Worm (Caenorhabditis elegans) whole organism, midembryonic: ENCODE results near the gene B0393.4.
A peak's percentile ranks its signal among the peaks of the same experiment; 100 is the strongest.
"Not testable (repeated sequence)": the region's sequence is repeated elsewhere in the genome, so short reads cannot be mapped to it uniquely, and the experiment has no call there.

ENCODE experiments used
- T22C8.4 ChIP-seq: fragments of 200-800 bp; sonication (Bioruptor generic); IDR thresholded peaks from 2 replicates; pipeline ENCODE4 v1.3.6; 2022; ENCODE audit warnings: missing genetic modification characterization, missing compliant biosample characterization
- cog-1 ChIP-seq: sonication (generic microtip); optimal IDR thresholded peaks from 2 replicates; lab custom pipeline; 2016; ENCODE audit warnings: missing genetic modification characterization, missing compliant biosample characterization
- flt-1 ChIP-seq: fragments of 200-800 bp; sonication (Bioruptor generic); IDR thresholded peaks from 2 replicates; pipeline ENCODE4 v1.3.6; 2022; ENCODE audit warnings: missing genetic modification characterization, missing compliant biosample characterization
- klf-2 ChIP-seq: fragments of 200-800 bp; sonication (Bioruptor generic); conservative IDR thresholded peaks from 2 replicates; pipeline ENCODE4 v1.3.6; 2022; ENCODE audit warnings: missing genetic modification reagents, missing genetic modification characterization, missing compliant biosample characterization
- med-1 ChIP-seq: sonication (generic microtip); optimal IDR thresholded peaks from 2 replicates; lab custom pipeline; 2017; ENCODE audit warnings: missing genetic modification characterization, mild to moderate bottlenecking, missing compliant biosample characterization, antibody characterized with exemption, missing genetic modification reagents; ENCODE audit not compliant: insufficient read depth
- ref-1 ChIP-seq: fragments of 200-800 bp; sonication (Bioruptor generic); conservative IDR thresholded peaks from 2 replicates; pipeline ENCODE4 v1.3.6; 2022; ENCODE audit warnings: missing genetic modification reagents, missing genetic modification characterization, missing compliant biosample characterization
- tab-1 ChIP-seq: fragments of 200-800 bp; sonication (Bioruptor generic); IDR thresholded peaks from 2 replicates; pipeline ENCODE4 v1.3.6; 2022; ENCODE audit warnings: missing genetic modification characterization, missing compliant biosample characterization
- ztf-23 ChIP-seq: fragments of 200-800 bp; sonication (Bioruptor generic); IDR thresholded peaks from 2 replicates; pipeline ENCODE4 v1.3.6; 2022; ENCODE audit warnings: missing genetic modification reagents, missing genetic modification characterization, missing compliant biosample characterization
- ztf-29 ChIP-seq: fragments of 200-800 bp; sonication (Bioruptor generic); IDR thresholded peaks from 2 replicates; pipeline ENCODE4 v1.3.6; 2022; ENCODE audit warnings: missing genetic modification reagents, missing genetic modification characterization, missing compliant biosample characterization

B0393.4 gene

ce11 chrIII:4756983-4757382 is 6.4 kb downstream of the B0393.4 start, which contains the start of gene fbxl-2:
Gene fbxl-2, plus strand, starts transcription at chrIII:4757260.
- TF ChIP-seq ztf-23 (GFP tag; lab: Robert Waterston, UW), result peak; percentile 86
- 0 out of 2 replicates have a peak, but pooled peaks have one; percentile 35 for TF ChIP-seq ref-1 (GFP tag; lab: Robert Waterston, UW)
- TF ChIP-seq cog-1, result peak; percentile 81
- peak; percentile 87 for TF ChIP-seq flt-1 (GFP tag; lab: Robert Waterston, UW)
- TF ChIP-seq klf-2 (GFP tag; lab: Robert Waterston, UW), result peak; percentile 77; the same call in 1 of the 2 replicates
- peak; percentile 66 for TF ChIP-seq ztf-29 (GFP tag; lab: Robert Waterston, UW)
- TF ChIP-seq T22C8.4 (GFP tag; lab: Robert Waterston, UW), result peak; percentile 72
- TF ChIP-seq med-1, result peak; percentile 39
- TF ChIP-seq tab-1 (GFP tag; lab: Robert Waterston, UW), result peak; percentile 86

- TF ChIP-seq flt-1 (GFP tag; lab: Robert Waterston, UW), result no peak
- no peak for TF ChIP-seq ref-1 (GFP tag; lab: Robert Waterston, UW)
- no peak for TF ChIP-seq klf-2 (GFP tag; lab: Robert Waterston, UW)
- TF ChIP-seq ztf-29 (GFP tag; lab: Robert Waterston, UW), result 0 out of 2 replicates have a peak, but pooled peaks have one; percentile 21
- no peak for TF ChIP-seq tab-1 (GFP tag; lab: Robert Waterston, UW)
- TF ChIP-seq T22C8.4 (GFP tag; lab: Robert Waterston, UW), result no peak
- TF ChIP-seq cog-1, result peak; percentile 41
- no peak for TF ChIP-seq med-1
- TF ChIP-seq ztf-23 (GFP tag; lab: Robert Waterston, UW), result peak; percentile 71; the same call in 1 of the 2 replicates
Measured at ce11 chrIII:4754001-4754561, 9.3 kb downstream of the B0393.4 start, which contains the start of the genes rps-0 and rbg-3. Gene rps-0, minus strand, starts transcription at chrIII:4754051. Gene rbg-3, plus strand, starts transcription at chrIII:4754424.

- TF ChIP-seq tab-1 (GFP tag; lab: Robert Waterston, UW) (no peak), klf-2 (GFP tag; lab: Robert Waterston, UW) (0 out of 2 replicates have a peak, but pooled peaks have one; percentile 5)
Measured at ce11 chrIII:4748666-4749065, 14.7 kb downstream of the B0393.4 start.

- TF ChIP-seq flt-1 (GFP tag; lab: Robert Waterston, UW) (no peak), tab-1 (GFP tag; lab: Robert Waterston, UW) (no peak), klf-2 (GFP tag; lab: Robert Waterston, UW) (no peak), T22C8.4 (GFP tag; lab: Robert Waterston, UW) (no peak), med-1 (no peak)
Measured at ce11 chrIII:4748109-4748508, 15.3 kb downstream of the B0393.4 start, which contains the start of gene col-89. Gene col-89, plus strand, starts transcription at chrIII:4748127.

- TF ChIP-seq flt-1 (GFP tag; lab: Robert Waterston, UW) (no peak), ref-1 (GFP tag; lab: Robert Waterston, UW) (no peak), tab-1 (GFP tag; lab: Robert Waterston, UW) (no peak), ztf-29 (GFP tag; lab: Robert Waterston, UW) (no peak), klf-2 (GFP tag; lab: Robert Waterston, UW) (no peak), med-1 (no peak), T22C8.4 (GFP tag; lab: Robert Waterston, UW) (no peak), cog-1 (no peak), ztf-23 (GFP tag; lab: Robert Waterston, UW) (no peak)
Measured at ce11 chrIII:4745934-4746333, 17.5 kb downstream of the B0393.4 start, which contains the start of gene F17C8.6. Gene F17C8.6, minus strand, starts transcription at chrIII:4746034.

- not testable (repeated sequence) for TF ChIP-seq tab-1, ztf-29, ztf-23 (GFP tag; lab: Robert Waterston, UW)
Measured at ce11 chrIII:4742620-4743019, 20.8 kb downstream of the B0393.4 start, which contains the start of gene twk-6. Gene twk-6, plus strand, starts transcription at chrIII:4742920.

ce11 chrIII:4740820-4741219 is 22.6 kb downstream of the B0393.4 start:
- no peak for TF ChIP-seq ztf-29 (GFP tag; lab: Robert Waterston, UW)
- no peak for TF ChIP-seq flt-1 (GFP tag; lab: Robert Waterston, UW)
- no peak for TF ChIP-seq tab-1 (GFP tag; lab: Robert Waterston, UW)
- no peak for TF ChIP-seq med-1
- TF ChIP-seq ztf-23 (GFP tag; lab: Robert Waterston, UW), result no peak
- no peak for TF ChIP-seq klf-2 (GFP tag; lab: Robert Waterston, UW)
- TF ChIP-seq T22C8.4 (GFP tag; lab: Robert Waterston, UW), result no peak
- no peak for TF ChIP-seq ref-1 (GFP tag; lab: Robert Waterston, UW)
- TF ChIP-seq cog-1, result no peak

ce11 chrIII:4739975-4740374 is 23.4 kb downstream of the B0393.4 start, which contains the start of gene ras-2:
Gene ras-2, minus strand, starts transcription at chrIII:4740075.
- TF ChIP-seq klf-2 (GFP tag; lab: Robert Waterston, UW) (no peak), ztf-23 (GFP tag; lab: Robert Waterston, UW) (no peak), med-1 (no peak), tab-1 (GFP tag; lab: Robert Waterston, UW) (no peak), T22C8.4 (GFP tag; lab: Robert Waterston, UW) (no peak), ztf-29 (GFP tag; lab: Robert Waterston, UW) (no peak), flt-1 (GFP tag; lab: Robert Waterston, UW) (no peak), cog-1 (no peak), ref-1 (GFP tag; lab: Robert Waterston, UW) (no peak)

- TF ChIP-seq T22C8.4 (GFP tag; lab: Robert Waterston, UW) (no peak), ztf-23 (GFP tag; lab: Robert Waterston, UW) (no peak), ref-1 (GFP tag; lab: Robert Waterston, UW) (no peak), flt-1 (GFP tag; lab: Robert Waterston, UW) (no peak), klf-2 (GFP tag; lab: Robert Waterston, UW) (no peak), med-1 (no peak), ztf-29 (GFP tag; lab: Robert Waterston, UW) (no peak), cog-1 (no peak), tab-1 (GFP tag; lab: Robert Waterston, UW) (no peak)
Measured at ce11 chrIII:4735443-4735842, 28.0 kb downstream of the B0393.4 start, which contains the start of gene F17C8.7. Gene F17C8.7, plus strand, starts transcription at chrIII:4735743.
